Fruit fly (Drosophila melanogaster): ENCODE measurements around the gene CG3792.

Gene CG3792

DNA sequence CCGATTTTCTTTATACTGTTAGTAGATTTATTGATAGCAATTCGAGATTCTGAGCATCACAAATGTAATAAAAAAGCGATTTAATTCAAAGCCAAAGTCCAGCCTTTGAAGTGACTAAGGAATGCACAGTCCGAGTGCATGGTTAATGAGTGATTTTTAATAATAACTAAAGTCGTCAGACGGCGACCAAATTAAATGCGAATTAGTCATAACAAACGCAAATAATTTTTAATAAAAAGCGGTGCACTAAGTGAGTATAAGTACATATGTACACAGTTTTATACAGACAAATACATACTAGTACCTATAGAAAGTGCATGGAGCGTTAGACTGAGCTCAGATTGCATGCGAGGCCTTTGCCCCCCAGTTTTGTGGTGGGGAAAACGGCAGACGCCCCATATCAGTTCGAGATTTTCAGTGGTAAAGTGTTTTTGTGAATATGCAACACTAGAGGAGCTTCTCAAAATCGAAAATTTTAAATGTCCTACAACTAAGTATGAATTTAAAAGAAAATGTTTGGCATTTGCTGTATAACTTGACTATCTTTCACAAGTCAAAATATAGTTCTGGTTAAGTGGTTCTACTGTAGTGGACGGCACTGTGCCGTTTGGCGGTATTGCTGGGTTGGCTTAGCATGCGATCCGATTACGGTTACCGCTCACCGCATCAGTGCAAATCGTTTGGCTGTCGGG, 25.7 kb downstream of the CG3792 start (continued):
- TF ChIP-seq foxo (GFP tag; optimal IDR thresholded peaks at IDR 0.05) = peak in 1 of 2 experiments; percentile 75

DNA sequence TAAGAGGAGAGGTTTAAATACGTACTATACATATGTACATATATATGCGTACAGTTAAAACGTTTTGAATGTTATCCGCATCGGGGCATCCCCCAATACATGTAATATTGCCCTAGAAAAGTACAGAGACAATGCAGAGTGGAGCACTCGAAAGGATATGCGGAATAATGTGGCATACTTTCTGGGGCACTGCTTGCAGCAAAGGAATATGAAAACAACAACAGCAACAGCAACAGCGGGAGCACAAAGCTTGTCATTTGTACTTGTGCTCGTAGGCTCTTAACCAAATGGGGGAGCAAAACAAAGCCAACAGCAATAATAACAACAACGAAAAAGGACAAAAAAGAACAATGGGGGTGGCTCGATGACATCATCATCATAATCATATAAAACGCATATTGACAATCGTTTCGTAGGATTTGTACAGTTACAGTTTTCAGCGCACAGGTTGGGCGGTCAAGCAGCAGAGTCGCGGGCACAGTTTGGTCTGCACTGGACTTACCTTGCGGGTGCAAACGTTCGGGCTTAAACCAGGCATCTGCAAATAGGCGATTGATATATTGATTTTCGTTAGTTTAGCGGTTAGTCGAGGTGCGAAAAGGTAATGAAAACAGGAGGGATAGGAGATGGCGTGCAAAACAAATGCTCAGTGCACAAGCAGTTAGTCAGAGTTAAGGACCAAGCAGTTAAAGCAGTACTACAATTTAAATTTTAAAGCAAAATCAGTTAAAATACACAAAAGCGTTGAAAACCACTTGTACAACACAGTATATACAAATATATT, 26.8 kb downstream of the CG3792 start:
- no peak for TF ChIP-seq sage (GFP tag; optimal IDR thresholded peaks at IDR 0.05)
- TF ChIP-seq CG9705 (GFP tag; optimal IDR thresholded peaks at IDR 0.05) = no peak
- TF ChIP-seq h (GFP tag; optimal IDR thresholded peaks at IDR 0.05) = no peak
- no peak for TF ChIP-seq pan (optimal IDR thresholded peaks at IDR 0.05)
- TF ChIP-seq Abd-B (GFP tag; optimal IDR thresholded peaks at IDR 0.05) = no peak
- peak; percentile 29 for TF ChIP-seq Myc (optimal IDR thresholded peaks at IDR 0.05)
- no peak for TF ChIP-seq Hnf4 (GFP tag; optimal IDR thresholded peaks at IDR 0.05)
- no peak for TF ChIP-seq Hr83 (GFP tag; optimal IDR thresholded peaks at IDR 0.05; ENCODE audit: poor library complexity, severe bottlenecking)
- TF ChIP-seq rgr (GFP tag; optimal IDR thresholded peaks at IDR 0.05) = no peak
- no peak for TF ChIP-seq br (GFP tag; optimal IDR thresholded peaks at IDR 0.05)
- no peak for TF ChIP-seq GATAd (GFP tag; optimal IDR thresholded peaks at IDR 0.05)
- TF ChIP-seq dl (GFP tag; optimal IDR thresholded peaks at IDR 0.05; ENCODE audit: insufficient read depth in 1 of 2, partially characterized antibody in 2 of 2) = no peak
- TF ChIP-seq brk (GFP tag; optimal IDR thresholded peaks at IDR 0.05) = no peak
- no peak for TF ChIP-seq woc (GFP tag; optimal IDR thresholded peaks at IDR 0.05)
- TF ChIP-seq N (GFP tag; optimal IDR thresholded peaks at IDR 0.05) = peak; percentile 55

DNA sequence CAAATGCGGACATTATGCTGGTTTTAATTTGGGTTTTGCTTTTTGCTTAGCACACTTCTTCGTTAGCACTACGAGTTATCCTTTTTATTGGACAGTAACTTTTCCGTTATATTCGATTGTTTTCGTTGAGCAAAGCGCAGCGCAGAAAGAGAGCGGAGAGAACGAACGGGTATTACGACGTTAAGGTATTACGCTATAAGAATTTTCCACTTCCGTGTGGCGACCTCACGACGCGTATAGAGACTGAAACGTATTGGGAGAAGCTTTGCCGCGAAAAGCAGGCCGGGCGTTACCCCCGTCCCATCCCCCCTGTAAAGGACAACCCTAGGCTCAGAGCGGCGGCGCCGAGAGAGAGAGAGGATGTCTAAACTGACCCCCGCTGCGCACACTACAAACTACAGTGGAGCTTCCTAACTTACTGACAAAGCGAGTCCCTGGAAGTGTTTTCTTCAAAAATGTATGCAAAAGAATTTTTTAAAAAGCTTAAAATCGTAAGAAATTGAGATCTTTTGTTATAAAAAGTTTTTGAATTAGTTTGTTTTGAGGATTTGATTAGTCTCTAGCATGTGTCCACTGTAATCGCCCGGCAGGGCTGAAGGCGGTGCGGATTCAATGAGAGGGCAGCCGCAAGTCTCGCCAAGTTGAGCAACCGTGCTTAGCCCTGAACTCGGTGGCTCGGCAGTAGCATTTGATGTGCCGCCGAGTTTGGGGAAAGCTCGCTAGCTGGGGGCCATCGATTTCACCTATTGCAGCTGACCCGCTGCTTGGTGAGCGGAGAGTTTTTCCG, 27.8 kb downstream of the CG3792 start:
- TF ChIP-seq br (GFP tag; optimal IDR thresholded peaks at IDR 0.05) = peak; percentile 93
- TF ChIP-seq OdsH (GFP tag; optimal IDR thresholded peaks at IDR 0.05) = peak; percentile 91
- TF ChIP-seq Hnf4 (GFP tag; optimal IDR thresholded peaks at IDR 0.05) = peak; percentile 92
- TF ChIP-seq foxo (GFP tag; optimal IDR thresholded peaks at IDR 0.05) = peak; percentile 59 to 95
- peak; percentile 83 for TF ChIP-seq CG32264 (GFP tag; optimal IDR thresholded peaks at IDR 0.05)
- TF ChIP-seq Jra (GFP tag; optimal IDR thresholded peaks at IDR 0.05) = peak; percentile 75
- TF ChIP-seq woc (GFP tag; optimal IDR thresholded peaks at IDR 0.05) = peak; percentile 87
- peak; percentile 72 for TF ChIP-seq dmrt93B (GFP tag; optimal IDR thresholded peaks at IDR 0.05)
- no peak for TF ChIP-seq Abd-B (GFP tag; optimal IDR thresholded peaks at IDR 0.05)
- TF ChIP-seq ey (GFP tag; optimal IDR thresholded peaks at IDR 0.05) = peak; percentile 93
- peak; percentile 77 for TF ChIP-seq brk (GFP tag; optimal IDR thresholded peaks at IDR 0.05)
- TF ChIP-seq lola (GFP tag; optimal IDR thresholded peaks at IDR 0.05) = no peak
- no peak for TF ChIP-seq Dif (GFP tag; optimal IDR thresholded peaks at IDR 0.05; ENCODE audit: partially characterized antibody)
- no peak for TF ChIP-seq Hr78 (GFP tag; optimal IDR thresholded peaks at IDR 0.05)
- TF ChIP-seq dsf (GFP tag; optimal IDR thresholded peaks at IDR 0.05; ENCODE audit: borderline replicate concordance) = no peak
- TF ChIP-seq N (GFP tag; optimal IDR thresholded peaks at IDR 0.05) = no peak
- TF ChIP-seq sage (GFP tag; optimal IDR thresholded peaks at IDR 0.05) = peak; percentile 53
- TF ChIP-seq fru (GFP tag; optimal IDR thresholded peaks at IDR 0.05) = peak; percentile 92
- TF ChIP-seq dl (GFP tag; optimal IDR thresholded peaks at IDR 0.05; ENCODE audit: insufficient read depth in 1 of 2, partially characterized antibody in 2 of 2) = no peak
- peak; percentile 58 for TF ChIP-seq Mio (GFP tag; optimal IDR thresholded peaks at IDR 0.05)
- TF ChIP-seq Rel (GFP tag; optimal IDR thresholded peaks at IDR 0.05) = peak; percentile 57
- TF ChIP-seq Rel (tag; optimal IDR thresholded peaks at IDR 0.05) = peak; percentile 61
- TF ChIP-seq h (GFP tag; optimal IDR thresholded peaks at IDR 0.05) = peak; percentile 93
- peak; percentile 64 for TF ChIP-seq CG9705 (GFP tag; optimal IDR thresholded peaks at IDR 0.05)
- TF ChIP-seq pan (optimal IDR thresholded peaks at IDR 0.05) = no peak
- no peak for TF ChIP-seq tai (GFP tag; optimal IDR thresholded peaks at IDR 0.05)
- TF ChIP-seq usp (GFP tag; optimal IDR thresholded peaks at IDR 0.05) = no peak
- peak; percentile 86 for TF ChIP-seq Sp1 (GFP tag; optimal IDR thresholded peaks at IDR 0.05)
- TF ChIP-seq psq (GFP tag; optimal IDR thresholded peaks at IDR 0.05) = peak; percentile 83
- no peak for TF ChIP-seq jim (GFP tag; optimal IDR thresholded peaks at IDR 0.05)
- TF ChIP-seq HLH106 (tag; optimal IDR thresholded peaks at IDR 0.05) = peak; percentile 89
- no peak for TF ChIP-seq Vsx2 (GFP tag; optimal IDR thresholded peaks at IDR 0.05; ENCODE audit: partially characterized antibody)
- TF ChIP-seq rgr (GFP tag; optimal IDR thresholded peaks at IDR 0.05) = peak; percentile 92
- no peak for TF ChIP-seq CrebA (GFP tag; optimal IDR thresholded peaks at IDR 0.05; ENCODE audit: borderline replicate concordance)
- no peak for TF ChIP-seq Dfd (GFP tag; optimal IDR thresholded peaks at IDR 0.05)
- TF ChIP-seq sv (GFP tag; optimal IDR thresholded peaks at IDR 0.05) = peak; percentile 92
- no peak for TF ChIP-seq Myc (optimal IDR thresholded peaks at IDR 0.05)
- TF ChIP-seq Hr83 (GFP tag; optimal IDR thresholded peaks at IDR 0.05; ENCODE audit: poor library complexity, severe bottlenecking) = no peak
- TF ChIP-seq GATAd (GFP tag; optimal IDR thresholded peaks at IDR 0.05) = peak; percentile 5
